Worm (Caenorhabditis elegans) whole organism, L1 larva: ENCODE data around the gene F35H10.10.

Experiments used
- mep-1 ChIP-seq: fragments of 150-350 bp; optimal IDR thresholded peaks from 2 replicates; lab custom pipeline; 2014; ENCODE audit warnings: missing biosample characterization, missing genetic modification characterization
- nhr-11 ChIP-seq: fragments of 150-350 bp; optimal IDR thresholded peaks from 2 replicates; lab custom pipeline; 2014; ENCODE audit warnings: missing biosample characterization, missing genetic modification characterization

DNA sequence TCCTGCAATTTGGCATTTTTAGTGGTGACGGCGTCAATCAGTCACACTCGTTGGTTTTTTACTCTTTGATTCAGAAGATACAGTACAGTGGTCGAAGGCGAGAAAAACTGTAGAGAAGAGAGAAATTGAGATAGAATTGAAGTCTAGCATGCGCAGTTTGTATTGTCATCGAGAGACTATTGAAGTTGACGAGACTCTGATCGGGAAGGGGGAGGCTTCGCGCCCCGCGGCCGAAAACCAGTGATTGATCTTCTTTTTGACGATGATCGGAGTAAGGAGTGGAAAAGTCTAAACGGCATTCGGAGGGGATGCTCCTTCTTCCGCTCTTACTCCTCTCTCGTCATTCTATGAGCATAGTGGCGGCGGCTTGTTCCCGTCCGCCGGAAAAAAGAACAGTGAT is 10.8 kb downstream of the F35H10.10 start:
- TF ChIP-seq mep-1 (tag; lab: Kevin White, UChicago) (no peak), nhr-11 (tag; lab: Kevin White, UChicago) (no peak)
